Fruit fly (Drosophila melanogaster): Measurements from ENCODE around the gene CG1265.

CG1265 gene

dm6 chr3L:4269920-4270319 is 15.3 kb downstream of the CG1265 start (continued):
- TF ChIP-seq CoRest (tag; optimal IDR thresholded peaks at IDR 0.05) (peak; percentile 84), ATbp (GFP tag; optimal IDR thresholded peaks at IDR 0.05) (peak; percentile 69), Gug (GFP tag; IDR thresholded peaks at IDR 0.05) (0 out of 4 replicates have a peak, but pooled peaks have one; percentile 8), da (GFP tag; optimal IDR thresholded peaks at IDR 0.05) (no peak), Opbp (GFP tag; IDR thresholded peaks at IDR 0.05; ENCODE audit: partially characterized antibody) (no peak), seq (GFP tag; IDR thresholded peaks at IDR 0.05) (peak; percentile 62; the same call in 1 of the 2 replicates), CG14710 (tag; optimal IDR thresholded peaks at IDR 0.05) (peak; percentile 73), CG9437 (GFP tag; optimal IDR thresholded peaks at IDR 0.05) (peak; percentile 52), H2.0 (GFP tag; IDR thresholded peaks at IDR 0.05) (peak; percentile 20; the same call in 1 of the 2 replicates), h (optimal IDR thresholded peaks at IDR 0.05) (no peak), CG32772 (GFP tag; IDR thresholded peaks at IDR 0.05) (peak; percentile 49; the same call in 1 of the 2 replicates), Scr (GFP tag; IDR thresholded peaks at IDR 0.05; ENCODE audit: partially characterized antibody) (no peak), hb (GFP tag; IDR thresholded peaks at IDR 0.05; ENCODE audit: partially characterized antibody) (no peak), ERR (GFP tag; optimal IDR thresholded peaks at IDR 0.05) (no peak), gsb-n (tag; optimal IDR thresholded peaks at IDR 0.05) (peak; percentile 61), tap (tag; optimal IDR thresholded peaks at IDR 0.05) (peak; percentile 81), Stat92E (GFP tag; optimal IDR thresholded peaks at IDR 0.05) (peak in 1 of 3 experiments; percentile 28), CG12219 (GFP tag; optimal IDR thresholded peaks at IDR 0.05) (peak; percentile 60), NFAT (GFP tag; IDR thresholded peaks at IDR 0.05) (no peak), CG3281 (GFP tag; optimal IDR thresholded peaks at IDR 0.05) (peak; percentile 75), wdn (GFP tag; IDR thresholded peaks at IDR 0.05) (0 out of 2 replicates have a peak, but pooled peaks have one; percentile 7), CG8388 (GFP tag; optimal IDR thresholded peaks at IDR 0.05) (peak; percentile 69), cwo (GFP tag; optimal IDR thresholded peaks at IDR 0.05) (peak; percentile 68), amos (GFP tag; IDR thresholded peaks at IDR 0.05; ENCODE audit: partially characterized antibody) (no peak), CG6683 (GFP tag; optimal IDR thresholded peaks at IDR 0.05) (peak; percentile 47), bab2 (GFP tag; optimal IDR thresholded peaks at IDR 0.05) (no peak), CG18599 (GFP tag; optimal IDR thresholded peaks at IDR 0.05) (peak; percentile 80), bbx (GFP tag; IDR thresholded peaks at IDR 0.05; ENCODE audit: partially characterized antibody) (no peak), CG16863 (GFP tag; optimal IDR thresholded peaks at IDR 0.05) (no peak), Ssrp (tag; optimal IDR thresholded peaks at IDR 0.05) (peak; percentile 72), jigr1 (GFP tag; IDR thresholded peaks at IDR 0.05) (peak; percentile 43; the same call in 1 of the 3 replicates), CG4820 (GFP tag; optimal IDR thresholded peaks at IDR 0.05) (peak; percentile 11), Doc3 (GFP tag; IDR thresholded peaks at IDR 0.05; ENCODE audit: partially characterized antibody) (no peak), CG10274 (GFP tag; optimal IDR thresholded peaks at IDR 0.05) (no peak), CG31365 (tag; optimal IDR thresholded peaks at IDR 0.05) (no peak), CG6791 (GFP tag; IDR thresholded peaks at IDR 0.05; ENCODE audit: partially characterized antibody) (0 out of 3 replicates have a peak, but pooled peaks have one; percentile 15), CG3995 (GFP tag; optimal IDR thresholded peaks at IDR 0.05) (peak; percentile 25), CG2875 (GFP tag; optimal IDR thresholded peaks at IDR 0.05) (peak; percentile 16), gfzf (GFP tag; optimal IDR thresholded peaks at IDR 0.05) (no peak), luna (GFP tag; optimal IDR thresholded peaks at IDR 0.05) (no peak), Abd-B (GFP tag; optimal IDR thresholded peaks at IDR 0.05) (peak; percentile 65), Elba2 (GFP tag; optimal IDR thresholded peaks at IDR 0.05) (no peak), Deaf1 (tag; optimal IDR thresholded peaks at IDR 0.05) (no peak), CG12391 (tag; optimal IDR thresholded peaks at IDR 0.05) (peak; percentile 82), hkb (optimal IDR thresholded peaks at IDR 0.05) (no peak), hkb (GFP tag; IDR thresholded peaks at IDR 0.05) (peak; percentile 84), CG5245 (GFP tag; optimal IDR thresholded peaks at IDR 0.05) (peak; percentile 34), Camta (GFP tag; optimal IDR thresholded peaks at IDR 0.05) (no peak), hbn (GFP tag; IDR thresholded peaks at IDR 0.05; ENCODE audit: partially characterized antibody) (no peak)
